Worm (Caenorhabditis elegans) whole organism, L4/young adult: Measurements from ENCODE around the gene F54E12.2.

Source experiments
- W03F9.2 ChIP-seq: fragments of 150-350 bp; optimal IDR thresholded peaks from 2 replicates; lab custom pipeline; 2014; ENCODE audit warnings: missing biosample characterization, missing genetic modification characterization
- dao-5 ChIP-seq: sonication (generic microtip); optimal IDR thresholded peaks from 2 replicates; lab custom pipeline; 2016; ENCODE audit warnings: missing genotype, missing genetic modification characterization, moderate library complexity, missing compliant biosample characterization
- him-1 ChIP-seq: sonication (generic microtip); optimal IDR thresholded peaks from 2 replicates; lab custom pipeline; 2016; ENCODE audit warnings: missing genotype, missing genetic modification reagents, missing genetic modification characterization, missing compliant biosample characterization

- TF ChIP-seq dao-5 (tag; lab: Kevin White, UChicago) (no peak), W03F9.2 (no peak), him-1 (tag; lab: Kevin White, UChicago) (no peak)
Observed at ce11 chrIV:11332751-11333150, 4.2 kb downstream of the F54E12.2 start, which contains the start of gene sart-3.
